Fruit fly (Drosophila melanogaster) whole organism, embryonic: ENCODE results near the gene CG16903.

Source experiments
- BtbVII ChIP-seq: fragments of 200-800 bp; sonication (Bioruptor generic); optimal IDR thresholded peaks from 3 replicates; lab custom pipeline; 2017; ENCODE audit warnings: missing biosample characterization, mild to moderate bottlenecking, missing genetic modification characterization
- CG10979 ChIP-seq: fragments of 200-800 bp; sonication (Bioruptor generic); optimal IDR thresholded peaks from 2 replicates; lab custom pipeline; 2018; ENCODE audit warnings: missing biosample characterization, mild to moderate bottlenecking, missing genetic modification characterization, moderate library complexity
- CG11695 ChIP-seq: fragments of 200-800 bp; sonication (Bioruptor generic); IDR thresholded peaks from 3 replicates; pipeline ENCODE4 v1.3.6; 2022; ENCODE audit warnings: missing biosample characterization, missing genetic modification characterization
- CG1233 ChIP-seq: fragments of 200-800 bp; sonication (Bioruptor generic); optimal IDR thresholded peaks from 4 replicates; lab custom pipeline; 2018; ENCODE audit warnings: missing biosample characterization, mild to moderate bottlenecking, missing genetic modification characterization
- CG12744 ChIP-seq: fragments of 200-800 bp; sonication (Bioruptor generic); optimal IDR thresholded peaks from 2 replicates; lab custom pipeline; 2016; ENCODE audit warnings: missing biosample characterization, missing genetic modification characterization
- CG12769 ChIP-seq: fragments of 200-800 bp; sonication (Bioruptor generic); optimal IDR thresholded peaks from 2 replicates; lab custom pipeline; 2019; ENCODE audit warnings: missing biosample characterization, mild to moderate bottlenecking, missing genetic modification characterization, moderate library complexity
- CG13424 ChIP-seq: fragments of 200-800 bp; sonication (Bioruptor generic); optimal IDR thresholded peaks from 2 replicates; lab custom pipeline; 2019; ENCODE audit warnings: missing biosample characterization, mild to moderate bottlenecking, missing genetic modification characterization, moderate library complexity
- CG13775 ChIP-seq: fragments of 200-800 bp; sonication (Bioruptor generic); optimal IDR thresholded peaks from 3 replicates; lab custom pipeline; 2017; ENCODE audit warnings: missing biosample characterization, mild to moderate bottlenecking, missing genetic modification characterization
- CG1529 ChIP-seq: fragments of 200-800 bp; sonication (Bioruptor generic); optimal IDR thresholded peaks from 3 replicates; lab custom pipeline; 2018; ENCODE audit warnings: missing biosample characterization, missing genetic modification characterization
- CG1602 ChIP-seq: fragments of 200-800 bp; sonication (Bioruptor generic); optimal IDR thresholded peaks from 3 replicates; lab custom pipeline; 2016; ENCODE audit warnings: missing biosample characterization, missing genetic modification characterization
- CG1603 ChIP-seq: fragments of 200-800 bp; sonication (Bioruptor generic); optimal IDR thresholded peaks from 2 replicates; lab custom pipeline; 2019; ENCODE audit warnings: missing biosample characterization, mild to moderate bottlenecking, missing genetic modification characterization, moderate library complexity
- CG16863 ChIP-seq: fragments of 200-800 bp; sonication (Bioruptor generic); optimal IDR thresholded peaks from 3 replicates; lab custom pipeline; 2016; ENCODE audit warnings: missing biosample characterization, missing genetic modification characterization
- CG17186 ChIP-seq: fragments of 200-800 bp; sonication (Bioruptor generic); optimal IDR thresholded peaks from 3 replicates; lab custom pipeline; 2017; ENCODE audit warnings: missing biosample characterization, missing genetic modification reagents, missing genetic modification characterization
- CG18011 ChIP-seq: fragments of 200-800 bp; sonication (Bioruptor generic); optimal IDR thresholded peaks from 2 replicates; lab custom pipeline; 2017; ENCODE audit warnings: missing biosample characterization, missing genetic modification characterization, mild to moderate bottlenecking, moderate library complexity, missing genotype
- CG18262 ChIP-seq: fragments of 200-800 bp; optimal IDR thresholded peaks from 3 replicates; lab custom pipeline; 2019; ENCODE audit warnings: missing biosample characterization, mild to moderate bottlenecking, missing genetic modification characterization, moderate library complexity
- CG4360 ChIP-seq: fragments of 200-800 bp; sonication (Bioruptor generic); IDR thresholded peaks from 2 replicates; pipeline ENCODE4 v1.3.6; 2022; ENCODE audit warnings: missing biosample characterization, missing genetic modification characterization
- CG4404 ChIP-seq: fragments of 200-800 bp; sonication (Bioruptor generic); IDR thresholded peaks from 2 replicates; pipeline ENCODE4 v1.3.6; 2022; ENCODE audit warnings: missing biosample characterization, missing genetic modification characterization
- CG6254 ChIP-seq: fragments of 200-800 bp; sonication (Bioruptor generic); optimal IDR thresholded peaks from 3 replicates; lab custom pipeline; 2017; ENCODE audit warnings: mild to moderate bottlenecking, missing biosample characterization, missing genetic modification reagents, missing genetic modification characterization
- CG6654 ChIP-seq: fragments of 200-800 bp; sonication (Bioruptor generic); optimal IDR thresholded peaks from 2 replicates; lab custom pipeline; 2017; ENCODE audit warnings: missing biosample characterization, mild to moderate bottlenecking, missing genetic modification characterization
- CG6813 ChIP-seq: fragments of 200-800 bp; sonication (Bioruptor generic); optimal IDR thresholded peaks from 2 replicates; lab custom pipeline; 2017; ENCODE audit warnings: missing biosample characterization, missing genetic modification characterization, mild to moderate bottlenecking, moderate library complexity, missing genetic modification reagents
- CG7556 ChIP-seq: fragments of 200-800 bp; sonication (Bioruptor generic); optimal IDR thresholded peaks from 2 replicates; lab custom pipeline; 2017; ENCODE audit warnings: missing biosample characterization, mild to moderate bottlenecking, missing genetic modification characterization
- CG9609 ChIP-seq: fragments of 200-800 bp; sonication (Bioruptor generic); optimal IDR thresholded peaks from 3 replicates; lab custom pipeline; 2016; ENCODE audit warnings: missing biosample characterization, missing genetic modification characterization
- CG9727 ChIP-seq: fragments of 200-800 bp; sonication (Bioruptor generic); optimal IDR thresholded peaks from 3 replicates; lab custom pipeline; 2017; ENCODE audit warnings: missing biosample characterization, mild to moderate bottlenecking, missing genetic modification characterization
- D ChIP-seq, 2 experiments: fragments of 200-800 bp in 1 of 2; fragments of >200 bp in 1 of 2; sonication (Bioruptor generic) in 1 of 2; optimal IDR thresholded peaks; 2 replicates in 1 of 2; 3 replicates in 1 of 2; lab custom pipeline; 2017; ENCODE audit warnings: mild to moderate bottlenecking in 1 of 2, missing biosample characterization in 1 of 2, missing genetic modification characterization in 1 of 2, missing genetic modification reagents in 1 of 2
- Dad ChIP-seq: fragments of 200-800 bp; sonication (Bioruptor generic); optimal IDR thresholded peaks from 3 replicates; lab custom pipeline; 2016; ENCODE audit warnings: missing biosample characterization, missing genetic modification characterization
- ara ChIP-seq: fragments of 200-800 bp; sonication (Bioruptor generic); IDR thresholded peaks from 2 replicates; pipeline ENCODE4 v1.3.6; 2022; ENCODE audit warnings: missing biosample characterization, missing genetic modification characterization
- ash1 ChIP-seq: fragments of 200-800 bp; sonication (Bioruptor generic); optimal IDR thresholded peaks from 2 replicates; lab custom pipeline; 2018; ENCODE audit warnings: missing biosample characterization, mild to moderate bottlenecking, missing genetic modification characterization
- az2 ChIP-seq: fragments of 200-800 bp; sonication (Bioruptor generic); optimal IDR thresholded peaks from 3 replicates; lab custom pipeline; 2016; ENCODE audit warnings: missing biosample characterization, missing genetic modification characterization
- bab2 ChIP-seq: fragments of 200-800 bp; sonication (Bioruptor generic); optimal IDR thresholded peaks from 2 replicates; lab custom pipeline; 2016; ENCODE audit warnings: missing biosample characterization, missing genetic modification characterization
- bcd ChIP-seq: fragments of 200-800 bp; sonication (Bioruptor generic); optimal IDR thresholded peaks from 2 replicates; lab custom pipeline; 2017; ENCODE audit warnings: missing biosample characterization, mild to moderate bottlenecking, missing genetic modification characterization
- bowl ChIP-seq: fragments of 200-800 bp; sonication (Bioruptor generic); IDR thresholded peaks from 2 replicates; pipeline ENCODE4 v1.3.6; 2022; ENCODE audit warnings: missing biosample characterization, missing genetic modification characterization
- ci ChIP-seq: fragments of 200-800 bp; sonication (Bioruptor generic); IDR thresholded peaks from 3 replicates; pipeline ENCODE4 v1.3.6; 2022; ENCODE audit warnings: missing biosample characterization, missing genetic modification characterization
- dati ChIP-seq: fragments of 200-800 bp; sonication (Bioruptor generic); IDR thresholded peaks from 2 replicates; pipeline ENCODE4 v1.3.6; 2022; ENCODE audit warnings: missing biosample characterization, missing genetic modification characterization
- gfzf ChIP-seq: fragments of 200-800 bp; sonication (Bioruptor generic); optimal IDR thresholded peaks from 2 replicates; lab custom pipeline; 2016; ENCODE audit warnings: missing biosample characterization, mild to moderate bottlenecking, missing genetic modification characterization, moderate library complexity
- kay ChIP-seq: fragments of 200-800 bp; sonication (Bioruptor generic); optimal IDR thresholded peaks from 2 replicates; lab custom pipeline; 2016; ENCODE audit warnings: missing biosample characterization, missing genetic modification characterization
- lab ChIP-seq: fragments of 200-800 bp; sonication (Bioruptor generic); optimal IDR thresholded peaks from 3 replicates; lab custom pipeline; 2017; ENCODE audit warnings: missing biosample characterization, missing genetic modification characterization, mild to moderate bottlenecking, moderate library complexity, missing genetic modification reagents
- mld ChIP-seq: fragments of 200-800 bp; sonication (Bioruptor generic); IDR thresholded peaks from 3 replicates; pipeline ENCODE4 v1.3.6; 2022; ENCODE audit warnings: missing biosample characterization, missing genetic modification characterization; ENCODE audit not compliant: partially characterized antibody
- onecut ChIP-seq: fragments of 200-800 bp; sonication (Bioruptor generic); IDR thresholded peaks from 2 replicates; pipeline ENCODE4 v1.3.6; 2022; ENCODE audit warnings: missing biosample characterization, missing genetic modification characterization
- p53 ChIP-seq: fragments of 200-800 bp; sonication (Bioruptor generic); optimal IDR thresholded peaks from 2 replicates; lab custom pipeline; 2016; ENCODE audit warnings: missing biosample characterization, missing genetic modification characterization
- prd ChIP-seq, 3 experiments: fragments of >200 bp in 2 of 3; fragments of 200-800 bp in 1 of 3; sonication (Bioruptor generic) in 1 of 3; optimal IDR thresholded peaks in 2 of 3; IDR thresholded peaks in 1 of 3; 2 replicates in 2 of 3; 3 replicates in 1 of 3; pipeline versions ENCODE4 v1.3.6 to Lab custom; 2017 to 2022; ENCODE audit warnings: missing biosample characterization in 1 of 3, missing genetic modification characterization in 1 of 3
- pzg ChIP-seq: fragments of 200-800 bp; sonication (Bioruptor generic); optimal IDR thresholded peaks from 3 replicates; lab custom pipeline; 2018; ENCODE audit warnings: missing biosample characterization, mild to moderate bottlenecking, missing genetic modification characterization, moderate library complexity
- rib ChIP-seq: fragments of 200-800 bp; sonication (Bioruptor generic); IDR thresholded peaks from 2 replicates; pipeline ENCODE4 v1.3.6; 2022; ENCODE audit warnings: missing biosample characterization, missing genetic modification characterization
- sd ChIP-seq: fragments of 200-800 bp; sonication (Bioruptor generic); optimal IDR thresholded peaks from 3 replicates; lab custom pipeline; 2018; ENCODE audit warnings: missing biosample characterization, mild to moderate bottlenecking, missing genetic modification characterization, moderate library complexity
- sqz ChIP-seq: fragments of 200-800 bp; sonication (Bioruptor generic); optimal IDR thresholded peaks from 3 replicates; lab custom pipeline; 2018; ENCODE audit warnings: missing biosample characterization, mild to moderate bottlenecking, missing genetic modification characterization
- tna ChIP-seq: fragments of 200-800 bp; sonication (Bioruptor generic); IDR thresholded peaks from 2 replicates; pipeline ENCODE4 v1.3.6; 2022; ENCODE audit warnings: missing biosample characterization, missing genetic modification characterization; ENCODE audit not compliant: partially characterized antibody
- zen ChIP-seq: fragments of 200-800 bp; sonication (Bioruptor generic); optimal IDR thresholded peaks from 3 replicates; lab custom pipeline; 2018; ENCODE audit warnings: missing biosample characterization, mild to moderate bottlenecking, missing genetic modification characterization, moderate library complexity

Gene CG16903

dm6 chrX:2071878-2072817 lies 8.1 kb downstream of the CG16903 start, which contains the start of gene Rtca (continued):
- TF ChIP-seq dati (GFP tag; lab: Robert Waterston, UW) (no peak), zen (tag; lab: Kevin White, UChicago) (no peak), bowl (GFP tag; lab: Robert Waterston, UW) (no peak), ara (GFP tag; lab: Robert Waterston, UW) (0 out of 2 replicates have a peak, but pooled peaks have one; percentile 15), rib (GFP tag; lab: Robert Waterston, UW) (peak; percentile 43; the same call in 1 of the 2 replicates), ash1 (no peak), BtbVII (peak; percentile 72), kay (GFP tag; lab: Kevin White, UChicago) (peak; percentile 20), bab2 (peak; percentile 60), mld (no peak), CG1603 (peak; percentile 68), CG6813 (GFP tag; lab: Kevin White, UChicago) (peak; percentile 67), tna (GFP tag; lab: Robert Waterston, UW) (no peak), p53 (GFP tag; lab: Kevin White, UChicago) (peak; percentile 7), sqz (GFP tag; lab: Kevin White, UChicago) (no peak), CG1529 (peak; percentile 8), CG17186 (no peak), CG4360 (GFP tag; lab: Robert Waterston, UW) (0 out of 2 replicates have a peak, but pooled peaks have one; percentile 21), CG12769 (tag; lab: Kevin White, UChicago) (peak; percentile 75), D (optimal IDR thresholded peaks at IDR 0.05; lab: Kevin White, UChicago) (no peak), D (GFP tag; optimal IDR thresholded peaks at IDR 0.05; lab: Kevin White, UChicago) (peak; percentile 60), CG4404 (GFP tag; lab: Robert Waterston, UW) (peak; percentile 46), CG6254 (GFP tag; lab: Kevin White, UChicago) (peak; percentile 40), lab (peak; percentile 89), CG1233 (GFP tag; lab: Kevin White, UChicago) (peak; percentile 51), prd (optimal IDR thresholded peaks at IDR 0.05; lab: Kevin White, UChicago) (no peak), prd (GFP tag; IDR thresholded peaks at IDR 0.05; lab: Robert Waterston, UW) (peak; percentile 74), gfzf (GFP tag; lab: Kevin White, UChicago) (no peak), az2 (GFP tag; lab: Kevin White, UChicago) (peak; percentile 38), sd (peak; percentile 74), CG16863 (peak; percentile 51), CG9609 (GFP tag; lab: Kevin White, UChicago) (peak; percentile 74), CG18011 (GFP tag; lab: Kevin White, UChicago) (peak; percentile 21), bcd (GFP tag; lab: Kevin White, UChicago) (peak; percentile 72), CG6654 (peak; percentile 43), CG9727 (GFP tag; lab: Kevin White, UChicago) (peak; percentile 62), CG7556 (GFP tag; lab: Kevin White, UChicago) (peak; percentile 73), CG10979 (peak; percentile 64), CG18262 (tag; lab: Kevin White, UChicago) (peak; percentile 60), CG13424 (tag; lab: Kevin White, UChicago) (peak; percentile 71), CG12744 (GFP tag; lab: Kevin White, UChicago) (peak; percentile 37), Dad (GFP tag; lab: Kevin White, UChicago) (peak; percentile 56), CG11695 (GFP tag; lab: Robert Waterston, UW) (peak; percentile 67), CG1602 (GFP tag; lab: Kevin White, UChicago) (peak; percentile 42), pzg (peak; percentile 0), CG13775 (GFP tag; lab: Kevin White, UChicago) (peak; percentile 46), ci (GFP tag; lab: Robert Waterston, UW) (peak; percentile 52; the same call in 1 of the 3 replicates), onecut (GFP tag; lab: Robert Waterston, UW) (peak; percentile 52)
